Worm (Caenorhabditis elegans): ENCODE data around the gene ZC15.5.

The ZC15.5 gene

ce11 chrV:20297650-20298049 is at the start of gene ZC15.5:
Gene ZC15.5, plus strand, starts transcription at chrV:20297950.
- no peak for TF ChIP-seq F37D6.2 (tag; optimal IDR thresholded peaks at IDR 0.05)
- no peak for TF ChIP-seq unc-39 (tag; optimal IDR thresholded peaks at IDR 0.05)
- no peak for TF ChIP-seq nhr-42 (GFP tag; IDR thresholded peaks at IDR 0.05)
- no peak for TF ChIP-seq lin-29 (GFP tag; IDR thresholded peaks at IDR 0.05)
- no peak for TF ChIP-seq saeg-2 (GFP tag; IDR thresholded peaks at IDR 0.05)
- no peak for TF ChIP-seq fkh-10 (GFP tag; optimal IDR thresholded peaks at IDR 0.05)
- no peak for TF ChIP-seq aly-2 (tag; optimal IDR thresholded peaks at IDR 0.05)
- TF ChIP-seq dve-1 (tag; optimal IDR thresholded peaks at IDR 0.05; ENCODE audit: insufficient read depth): no peak
- no peak for TF ChIP-seq ceh-32 (tag; optimal IDR thresholded peaks at IDR 0.05; ENCODE audit: poor library complexity)
- TF ChIP-seq pqm-1 (tag; optimal IDR thresholded peaks at IDR 0.05): no peak
- TF ChIP-seq unc-62 (GFP tag; optimal IDR thresholded peaks at IDR 0.05 in 1 of 2): no peak
- no peak for TF ChIP-seq unc-62 (tag; optimal IDR thresholded peaks at IDR 0.05)
- TF ChIP-seq aha-1 (tag): no peak
- no peak for TF ChIP-seq mep-1 (tag; optimal IDR thresholded peaks at IDR 0.05)
- TF ChIP-seq ama-1 (optimal IDR thresholded peaks at IDR 0.05): no peak

ce11 chrV:20249438-20250120 is 48.2 kb upstream of the ZC15.5 start, which contains the start of gene swsn-1:
Gene swsn-1, minus strand, starts transcription at chrV:20249488.
- no peak for TF ChIP-seq nhr-42 (GFP tag; IDR thresholded peaks at IDR 0.05)
- peak; percentile 79 for TF ChIP-seq hlh-30 (tag; optimal IDR thresholded peaks at IDR 0.05; ENCODE audit: insufficient read depth)
- TF ChIP-seq ctbp-1 (GFP tag; IDR thresholded peaks at IDR 0.05): peak; percentile 16; the same call in 1 of the 2 replicates
- TF ChIP-seq mdl-1 (tag; optimal IDR thresholded peaks at IDR 0.05): peak in 1 of 2 experiments; percentile 57
- TF ChIP-seq aha-1 (tag): peak; percentile 69
- TF ChIP-seq lim-7 (GFP tag; IDR thresholded peaks at IDR 0.05): no peak
- TF ChIP-seq T26A8.4 (GFP tag; IDR thresholded peaks at IDR 0.05): no peak
- no peak for TF ChIP-seq php-3 (GFP tag; IDR thresholded peaks at IDR 0.05)
- TF ChIP-seq Y5F2A.4 (GFP tag; optimal IDR thresholded peaks at IDR 0.05): no peak
- TF ChIP-seq mep-1 (tag; optimal IDR thresholded peaks at IDR 0.05): peak; percentile 22
- TF ChIP-seq daf-16 (GFP tag; optimal IDR thresholded peaks at IDR 0.05): no peak
- peak; percentile 21 for TF ChIP-seq daf-16 (tag; optimal IDR thresholded peaks at IDR 0.05)
- TF ChIP-seq F44E2.7 (GFP tag; IDR thresholded peaks at IDR 0.05): no peak
- TF ChIP-seq tra-1 (GFP tag; IDR thresholded peaks at IDR 0.05): no peak
- TF ChIP-seq lin-38 (GFP tag; IDR thresholded peaks at IDR 0.05): peak; percentile 42; the same call in 1 of the 2 replicates
- TF ChIP-seq mes-2 (tag; optimal IDR thresholded peaks at IDR 0.05; ENCODE audit: poor library complexity, severe bottlenecking): peak; percentile 70
- peak in 1 of 2 experiments; percentile 15 for TF ChIP-seq hif-1 (tag; optimal IDR thresholded peaks at IDR 0.05)
- TF ChIP-seq gei-8 (GFP tag; optimal IDR thresholded peaks at IDR 0.05): no peak
- peak; percentile 52 for TF ChIP-seq lin-13 (GFP tag; optimal IDR thresholded peaks at IDR 0.05)
- TF ChIP-seq hmg-1.1 (GFP tag; IDR thresholded peaks at IDR 0.05): peak; percentile 78
- 0 out of 2 replicates have a peak, but pooled peaks have one; percentile 6 for TF ChIP-seq dmd-6 (GFP tag; IDR thresholded peaks at IDR 0.05)
- peak in 1 of 2 experiments; percentile 40 for TF ChIP-seq lsy-2 (tag; optimal IDR thresholded peaks at IDR 0.05)
- TF ChIP-seq vab-7 (GFP tag; IDR thresholded peaks at IDR 0.05): no peak
- peak; percentile 60 for TF ChIP-seq nhr-6 (tag; optimal IDR thresholded peaks at IDR 0.05)
- peak; percentile 31 for TF ChIP-seq dve-1 (tag; optimal IDR thresholded peaks at IDR 0.05; ENCODE audit: insufficient read depth)
- no peak for TF ChIP-seq D1046.2 (GFP tag; IDR thresholded peaks at IDR 0.05)
- peak; percentile 11 for TF ChIP-seq ceh-28 (tag; optimal IDR thresholded peaks at IDR 0.05)
- TF ChIP-seq arid-1 (GFP tag; conservative IDR thresholded peaks at IDR 0.05): no peak
- TF ChIP-seq rbr-2 (tag; optimal IDR thresholded peaks at IDR 0.05): peak; percentile 12
- TF ChIP-seq dpl-1 (GFP tag; optimal IDR thresholded peaks at IDR 0.05): peak; percentile 34
- no peak for TF ChIP-seq zip-11 (GFP tag; IDR thresholded peaks at IDR 0.05)
- TF ChIP-seq zfp-2 (tag; optimal IDR thresholded peaks at IDR 0.05): no peak
- peak; percentile 10 for TF ChIP-seq mxl-3 (GFP tag; optimal IDR thresholded peaks at IDR 0.05)
- TF ChIP-seq Y105C5A.15 (GFP tag; IDR thresholded peaks at IDR 0.05): no peak
- TF ChIP-seq nhr-28 (tag; optimal IDR thresholded peaks at IDR 0.05): peak; percentile 21

Data from whole organism, L4 larva.